Worm (Caenorhabditis elegans): ENCODE measurements around the gene M79.2.

The M79.2 gene

ce11 chrX:10594701-10595421 is 33.7 kb downstream of the M79.2 start:
- TF ChIP-seq ZK546.5 (tag; optimal IDR thresholded peaks at IDR 0.05) (no peak), nhr-25 (tag; optimal IDR thresholded peaks at IDR 0.05) (peak; percentile 21), nhr-11 (tag; optimal IDR thresholded peaks at IDR 0.05) (no peak), egl-5 (tag; optimal IDR thresholded peaks at IDR 0.05) (peak; percentile 21), elt-2 (tag; optimal IDR thresholded peaks at IDR 0.05) (no peak), skn-1 (tag; optimal IDR thresholded peaks at IDR 0.05) (no peak), ztf-11 (tag; optimal IDR thresholded peaks at IDR 0.05) (no peak), nhr-23 (tag; optimal IDR thresholded peaks at IDR 0.05) (peak; percentile 32), unc-39 (tag; optimal IDR thresholded peaks at IDR 0.05) (no peak), nfya-1 (tag; optimal IDR thresholded peaks at IDR 0.05; ENCODE audit: insufficient read depth) (peak; percentile 19), sea-2 (GFP tag; optimal IDR thresholded peaks at IDR 0.05) (no peak), nhr-76 (tag; optimal IDR thresholded peaks at IDR 0.05) (no peak), nhr-237 (tag; optimal IDR thresholded peaks at IDR 0.05) (no peak), eor-1 (tag; optimal IDR thresholded peaks at IDR 0.05) (no peak), zag-1 (tag; optimal IDR thresholded peaks at IDR 0.05) (no peak), aly-2 (tag; optimal IDR thresholded peaks at IDR 0.05) (no peak), egl-27 (tag; optimal IDR thresholded peaks at IDR 0.05) (no peak), elt-1 (tag; optimal IDR thresholded peaks at IDR 0.05) (no peak), hmg-11 (tag; optimal IDR thresholded peaks at IDR 0.05) (no peak), tbx-2 (tag; optimal IDR thresholded peaks at IDR 0.05) (no peak), unc-62 (GFP tag; optimal IDR thresholded peaks at IDR 0.05) (no peak), ceh-9 (tag; optimal IDR thresholded peaks at IDR 0.05) (no peak), jun-1 (tag; optimal IDR thresholded peaks at IDR 0.05) (no peak), fkh-10 (GFP tag; optimal IDR thresholded peaks at IDR 0.05) (peak; percentile 90), nhr-12 (tag; optimal IDR thresholded peaks at IDR 0.05) (no peak), nhr-43 (tag; optimal IDR thresholded peaks at IDR 0.05; ENCODE audit: poor library complexity, severe bottlenecking) (no peak), ceh-28 (tag; optimal IDR thresholded peaks at IDR 0.05) (peak; percentile 4), nhr-28 (tag; optimal IDR thresholded peaks at IDR 0.05) (no peak), ama-1 (optimal IDR thresholded peaks at IDR 0.05) (no peak), R02D3.7 (tag; optimal IDR thresholded peaks at IDR 0.05) (no peak)

ce11 chrX:10593756-10594376 is 34.7 kb downstream of the M79.2 start:
- TF ChIP-seq sea-2 (GFP tag; optimal IDR thresholded peaks at IDR 0.05) (no peak), egl-5 (tag; optimal IDR thresholded peaks at IDR 0.05) (no peak), ZK546.5 (tag; optimal IDR thresholded peaks at IDR 0.05) (no peak), ceh-28 (tag; optimal IDR thresholded peaks at IDR 0.05) (no peak), nhr-23 (tag; optimal IDR thresholded peaks at IDR 0.05) (peak; percentile 71), lsy-12 (tag; optimal IDR thresholded peaks at IDR 0.05) (no peak), zag-1 (tag; optimal IDR thresholded peaks at IDR 0.05) (no peak), egl-27 (tag; optimal IDR thresholded peaks at IDR 0.05) (no peak), ceh-16 (tag; optimal IDR thresholded peaks at IDR 0.05) (no peak), tbx-2 (tag; optimal IDR thresholded peaks at IDR 0.05) (no peak), nhr-43 (tag; optimal IDR thresholded peaks at IDR 0.05; ENCODE audit: poor library complexity, severe bottlenecking) (peak; percentile 46), nhr-11 (tag; optimal IDR thresholded peaks at IDR 0.05) (no peak), aly-2 (tag; optimal IDR thresholded peaks at IDR 0.05) (no peak), unc-62 (GFP tag; optimal IDR thresholded peaks at IDR 0.05) (no peak), nfya-1 (tag; optimal IDR thresholded peaks at IDR 0.05; ENCODE audit: insufficient read depth) (peak; percentile 30), R02D3.7 (tag; optimal IDR thresholded peaks at IDR 0.05) (no peak), lin-39 (tag; optimal IDR thresholded peaks at IDR 0.05) (peak; percentile 55)

DNA sequence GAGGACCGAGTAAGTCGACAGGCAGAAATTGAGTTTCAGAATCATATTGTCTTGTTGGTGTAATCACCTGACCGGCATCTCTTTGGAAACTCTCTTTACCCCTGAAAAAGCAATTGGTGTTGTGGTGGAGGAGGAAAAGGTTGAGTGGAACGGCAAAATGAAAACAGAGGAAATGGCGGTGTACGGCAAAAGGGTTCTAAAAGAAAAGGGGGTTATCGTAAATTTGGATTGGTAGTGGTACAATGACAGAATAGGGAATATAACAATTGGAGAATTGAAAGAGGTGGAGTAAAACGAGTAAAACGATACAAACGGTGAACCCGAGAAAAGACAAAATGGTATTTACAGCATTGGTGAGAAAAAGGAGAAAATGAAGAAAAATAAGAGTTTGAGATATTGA is 35.4 kb downstream of the M79.2 start, which contains the start of gene sdn-1:
Gene sdn-1, minus strand, starts transcription at position 101 of the 400 bp plus-strand sequence.
- no peak for TF ChIP-seq fkh-2 (tag; optimal IDR thresholded peaks at IDR 0.05)
- no peak for TF ChIP-seq daf-12 (tag; optimal IDR thresholded peaks at IDR 0.05)
- no peak for TF ChIP-seq nhr-25 (tag; optimal IDR thresholded peaks at IDR 0.05)
- TF ChIP-seq mml-1 (tag; optimal IDR thresholded peaks at IDR 0.05): no peak
- TF ChIP-seq nhr-77 (tag; optimal IDR thresholded peaks at IDR 0.05): no peak
- TF ChIP-seq egl-27 (tag; optimal IDR thresholded peaks at IDR 0.05): no peak
- no peak for TF ChIP-seq mdl-1 (tag; optimal IDR thresholded peaks at IDR 0.05)
- no peak for TF ChIP-seq lsy-12 (tag; optimal IDR thresholded peaks at IDR 0.05)
- TF ChIP-seq nhr-237 (tag; optimal IDR thresholded peaks at IDR 0.05): no peak
- TF ChIP-seq nhr-67 (tag; optimal IDR thresholded peaks at IDR 0.05): no peak
- TF ChIP-seq hmg-11 (tag; optimal IDR thresholded peaks at IDR 0.05): no peak
- no peak for TF ChIP-seq eor-1 (tag; optimal IDR thresholded peaks at IDR 0.05)
- TF ChIP-seq elt-3 (tag; optimal IDR thresholded peaks at IDR 0.05): no peak

All from whole organism, L3 larva.